Fruit fly (Drosophila melanogaster) whole organism, embryonic: ENCODE results near the gene Usf.
A peak's percentile ranks its signal among the peaks of the same experiment; 100 is the strongest.

ENCODE experiments used
- Atf3 ChIP-seq: fragments of 200-800 bp; sonication (Bioruptor generic); optimal IDR thresholded peaks from 3 replicates; lab custom pipeline; 2016; ENCODE audit warnings: missing biosample characterization, missing genetic modification characterization
- CG10431 ChIP-seq: fragments of 200-800 bp; sonication (Bioruptor generic); optimal IDR thresholded peaks from 3 replicates; lab custom pipeline; 2018; ENCODE audit warnings: missing biosample characterization, mild to moderate bottlenecking, missing genetic modification characterization
- CG10654 ChIP-seq: fragments of 200-800 bp; sonication (Bioruptor generic); optimal IDR thresholded peaks from 2 replicates; lab custom pipeline; 2016; ENCODE audit warnings: missing biosample characterization, missing genetic modification characterization
- CG11093 ChIP-seq: fragments of 200-800 bp; sonication (Bioruptor generic); IDR thresholded peaks from 3 replicates; pipeline ENCODE4 v1.3.6; 2022; ENCODE audit warnings: missing biosample characterization, missing genetic modification characterization
- CG11696 ChIP-seq: fragments of 200-800 bp; sonication (Bioruptor generic); IDR thresholded peaks from 2 replicates; pipeline ENCODE4 v1.3.6; 2022; ENCODE audit warnings: missing biosample characterization, missing genetic modification characterization
- CG13424 ChIP-seq: fragments of 200-800 bp; sonication (Bioruptor generic); optimal IDR thresholded peaks from 2 replicates; lab custom pipeline; 2019; ENCODE audit warnings: missing biosample characterization, mild to moderate bottlenecking, missing genetic modification characterization, moderate library complexity
- CG14014 ChIP-seq: fragments of 200-800 bp; sonication (Bioruptor generic); IDR thresholded peaks from 2 replicates; pipeline ENCODE4 v1.3.6; 2022; ENCODE audit warnings: missing biosample characterization, missing genetic modification characterization
- CG15073 ChIP-seq: fragments of 200-800 bp; sonication (Bioruptor generic); optimal IDR thresholded peaks from 2 replicates; lab custom pipeline; 2016; ENCODE audit warnings: missing biosample characterization, missing genetic modification characterization
- CG1529 ChIP-seq: fragments of 200-800 bp; sonication (Bioruptor generic); optimal IDR thresholded peaks from 3 replicates; lab custom pipeline; 2018; ENCODE audit warnings: missing biosample characterization, missing genetic modification characterization
- CG16863 ChIP-seq: fragments of 200-800 bp; sonication (Bioruptor generic); optimal IDR thresholded peaks from 3 replicates; lab custom pipeline; 2016; ENCODE audit warnings: missing biosample characterization, missing genetic modification characterization
- CG17612 ChIP-seq: fragments of 200-800 bp; sonication (Bioruptor generic); IDR thresholded peaks from 2 replicates; pipeline ENCODE4 v1.3.6; 2022; ENCODE audit warnings: missing biosample characterization, missing genetic modification characterization
- CG1792 ChIP-seq: fragments of 200-800 bp; sonication (Bioruptor generic); optimal IDR thresholded peaks from 2 replicates; lab custom pipeline; 2016; ENCODE audit warnings: missing biosample characterization, missing genetic modification characterization
- CG31224 ChIP-seq: fragments of 200-800 bp; sonication (Bioruptor generic); IDR thresholded peaks from 2 replicates; pipeline ENCODE4 v1.3.6; 2022; ENCODE audit warnings: missing biosample characterization, missing genetic modification characterization
- CG31441 ChIP-seq: fragments of 200-800 bp; sonication (Bioruptor generic); IDR thresholded peaks from 2 replicates; pipeline ENCODE4 v1.3.6; 2022; ENCODE audit warnings: missing biosample characterization, missing genetic modification characterization
- CG32532 ChIP-seq: fragments of 200-800 bp; sonication (Bioruptor generic); IDR thresholded peaks from 2 replicates; pipeline ENCODE4 v1.3.6; 2022; ENCODE audit warnings: missing biosample characterization, missing genetic modification characterization
- CG33557 ChIP-seq: fragments of 200-800 bp; sonication (Bioruptor generic); optimal IDR thresholded peaks from 2 replicates; lab custom pipeline; 2019; ENCODE audit warnings: missing biosample characterization, mild to moderate bottlenecking, missing genetic modification characterization, moderate library complexity
- CG4854 ChIP-seq: fragments of 200-800 bp; sonication (Bioruptor generic); optimal IDR thresholded peaks from 2 replicates; lab custom pipeline; 2016; ENCODE audit warnings: missing biosample characterization, missing genetic modification characterization, inconsistent platforms
- CG6254 ChIP-seq: fragments of 200-800 bp; sonication (Bioruptor generic); optimal IDR thresholded peaks from 3 replicates; lab custom pipeline; 2017; ENCODE audit warnings: mild to moderate bottlenecking, missing biosample characterization, missing genetic modification reagents, missing genetic modification characterization
- CG6683 ChIP-seq: fragments of 200-800 bp; sonication (Bioruptor generic); optimal IDR thresholded peaks from 2 replicates; lab custom pipeline; 2017; ENCODE audit warnings: missing biosample characterization, mild to moderate bottlenecking, missing genetic modification characterization, missing genetic modification reagents
- CG8388 ChIP-seq: fragments of 200-800 bp; sonication (Bioruptor generic); optimal IDR thresholded peaks from 2 replicates; lab custom pipeline; 2019; ENCODE audit warnings: missing biosample characterization, mild to moderate bottlenecking, missing genetic modification characterization, moderate library complexity
- CG8944 ChIP-seq: fragments of 200-800 bp; sonication (Bioruptor generic); optimal IDR thresholded peaks from 3 replicates; lab custom pipeline; 2016; ENCODE audit warnings: missing biosample characterization, missing genetic modification characterization
- D ChIP-seq, 2 experiments: fragments of 200-800 bp in 1 of 2; fragments of >200 bp in 1 of 2; sonication (Bioruptor generic) in 1 of 2; optimal IDR thresholded peaks; 2 replicates in 1 of 2; 3 replicates in 1 of 2; lab custom pipeline; 2017; ENCODE audit warnings: mild to moderate bottlenecking in 1 of 2, missing biosample characterization in 1 of 2, missing genetic modification characterization in 1 of 2, missing genetic modification reagents in 1 of 2
- Dek ChIP-seq: fragments of 200-800 bp; sonication (Bioruptor generic); optimal IDR thresholded peaks from 3 replicates; lab custom pipeline; 2019; ENCODE audit warnings: missing biosample characterization, mild to moderate bottlenecking, missing genetic modification characterization, moderate library complexity
- H2.0 ChIP-seq: fragments of 200-800 bp; sonication (Bioruptor generic); IDR thresholded peaks from 2 replicates; pipeline ENCODE4 v1.3.6; 2022; ENCODE audit warnings: missing biosample characterization, missing genetic modification characterization
- HLH3B ChIP-seq: fragments of 200-800 bp; sonication (Bioruptor generic); IDR thresholded peaks from 2 replicates; pipeline ENCODE4 v1.3.6; 2022; ENCODE audit warnings: missing biosample characterization, missing genetic modification characterization
- Hand ChIP-seq: fragments of 200-800 bp; sonication (Bioruptor generic); optimal IDR thresholded peaks from 2 replicates; lab custom pipeline; 2017; ENCODE audit warnings: mild to moderate bottlenecking, missing biosample characterization, missing genetic modification reagents, missing genetic modification characterization
- Hey ChIP-seq: fragments of 200-800 bp; sonication (Bioruptor generic); optimal IDR thresholded peaks from 3 replicates; lab custom pipeline; 2018; ENCODE audit warnings: missing biosample characterization, mild to moderate bottlenecking, missing genetic modification characterization
- HmgZ ChIP-seq: fragments of 200-800 bp; sonication (Bioruptor generic); optimal IDR thresholded peaks from 2 replicates; lab custom pipeline; 2018; ENCODE audit warnings: missing biosample characterization, mild to moderate bottlenecking, missing genetic modification characterization
- Hmx ChIP-seq: fragments of 200-800 bp; sonication (Bioruptor generic); optimal IDR thresholded peaks from 2 replicates; lab custom pipeline; 2016; ENCODE audit warnings: missing biosample characterization, missing genetic modification characterization
- Lpt ChIP-seq: fragments of >200 bp; optimal IDR thresholded peaks from 2 replicates; lab custom pipeline; 2018; ENCODE audit warnings: missing biosample characterization, missing genetic modification characterization
- NFAT ChIP-seq: fragments of 200-800 bp; sonication (Bioruptor generic); IDR thresholded peaks from 2 replicates; pipeline ENCODE4 v1.3.6; 2022; ENCODE audit warnings: missing biosample characterization, missing genetic modification characterization
- Nf-YA ChIP-seq: fragments of 200-800 bp; sonication (Bioruptor generic); IDR thresholded peaks from 2 replicates; pipeline ENCODE4 v1.3.6; 2022; ENCODE audit warnings: missing biosample characterization, missing genetic modification characterization
- Poxn ChIP-seq: fragments of 200-800 bp; sonication (Bioruptor generic); IDR thresholded peaks from 2 replicates; pipeline ENCODE4 v1.3.6; 2022; ENCODE audit warnings: missing biosample characterization, missing genetic modification characterization
- Six4 ChIP-seq: fragments of 200-800 bp; sonication (Bioruptor generic); optimal IDR thresholded peaks from 2 replicates; lab custom pipeline; 2016; ENCODE audit warnings: missing biosample characterization, missing genetic modification characterization
- br ChIP-seq: fragments of >200 bp; optimal IDR thresholded peaks from 2 replicates; lab custom pipeline; 2017
- cato ChIP-seq: fragments of 200-800 bp; sonication (Bioruptor generic); optimal IDR thresholded peaks from 2 replicates; lab custom pipeline; 2016; ENCODE audit warnings: missing biosample characterization, missing genetic modification characterization, borderline replicate concordance
- croc ChIP-seq: fragments of 200-800 bp; sonication (Bioruptor generic); conservative IDR thresholded peaks from 3 replicates; pipeline ENCODE4 v1.3.6; 2022; ENCODE audit warnings: missing biosample characterization, missing genetic modification characterization
- dysf ChIP-seq: fragments of 200-800 bp; sonication (Bioruptor generic); IDR thresholded peaks from 3 replicates; pipeline ENCODE4 v1.3.6; 2022; ENCODE audit warnings: missing biosample characterization, missing genetic modification characterization
- fd96Cb ChIP-seq: fragments of 200-800 bp; sonication (Bioruptor generic); optimal IDR thresholded peaks from 2 replicates; lab custom pipeline; 2018; ENCODE audit warnings: missing biosample characterization, mild to moderate bottlenecking, missing genetic modification characterization, moderate library complexity
- hbn ChIP-seq: fragments of 200-800 bp; sonication (Bioruptor generic); IDR thresholded peaks from 2 replicates; pipeline ENCODE4 v1.3.6; 2022; ENCODE audit warnings: missing biosample characterization, missing genetic modification characterization; ENCODE audit not compliant: partially characterized antibody
- jumu ChIP-seq: fragments of 200-800 bp; sonication (Bioruptor generic); optimal IDR thresholded peaks from 3 replicates; lab custom pipeline; 2016; ENCODE audit warnings: missing biosample characterization, missing genetic modification characterization
- kni ChIP-seq: fragments of 200-800 bp; sonication (Bioruptor generic); optimal IDR thresholded peaks from 3 replicates; lab custom pipeline; 2017; ENCODE audit warnings: mild to moderate bottlenecking, missing biosample characterization, missing genetic modification reagents, missing genetic modification characterization
- mam ChIP-seq: fragments of 200-800 bp; sonication (Bioruptor generic); optimal IDR thresholded peaks from 3 replicates; lab custom pipeline; 2016; ENCODE audit warnings: missing biosample characterization, missing genetic modification characterization
- mld ChIP-seq: fragments of 200-800 bp; sonication (Bioruptor generic); IDR thresholded peaks from 3 replicates; pipeline ENCODE4 v1.3.6; 2022; ENCODE audit warnings: missing biosample characterization, missing genetic modification characterization; ENCODE audit not compliant: partially characterized antibody
- oc ChIP-seq: fragments of 200-800 bp; sonication (Bioruptor generic); optimal IDR thresholded peaks from 2 replicates; lab custom pipeline; 2018; ENCODE audit warnings: missing biosample characterization, mild to moderate bottlenecking, missing genetic modification characterization, moderate library complexity
- pb ChIP-seq: fragments of 200-800 bp; sonication (Bioruptor generic); optimal IDR thresholded peaks from 3 replicates; lab custom pipeline; 2016; ENCODE audit warnings: missing biosample characterization, missing genetic modification characterization
- pfk ChIP-seq: fragments of 200-800 bp; sonication (Bioruptor generic); optimal IDR thresholded peaks from 2 replicates; lab custom pipeline; 2018; ENCODE audit warnings: missing biosample characterization, mild to moderate bottlenecking, missing genetic modification characterization, moderate library complexity
- run ChIP-seq: fragments of 200-800 bp; sonication (Bioruptor generic); optimal IDR thresholded peaks from 3 replicates; lab custom pipeline; 2018; ENCODE audit warnings: missing biosample characterization, mild to moderate bottlenecking, missing genetic modification characterization
- tin ChIP-seq: fragments of 200-800 bp; sonication (Bioruptor generic); optimal IDR thresholded peaks from 3 replicates; lab custom pipeline; 2016; ENCODE audit warnings: missing biosample characterization, missing genetic modification characterization
- tup ChIP-seq: fragments of 200-800 bp; sonication (Bioruptor generic); optimal IDR thresholded peaks from 2 replicates; lab custom pipeline; 2016; ENCODE audit warnings: missing biosample characterization, mild to moderate bottlenecking, missing genetic modification characterization, moderate library complexity
- zen2 ChIP-seq: fragments of 200-800 bp; sonication (Bioruptor generic); IDR thresholded peaks from 3 replicates; pipeline ENCODE4 v1.3.6; 2022; ENCODE audit warnings: missing biosample characterization, missing genetic modification characterization; ENCODE audit not compliant: partially characterized antibody

Usf gene

dm6 chrX:4529909-4530308, 18.7 kb downstream of the Usf start, which contains the start of gene CG3556 (continued):
- peak; percentile 55; the same call in 2 of the 3 replicates for TF ChIP-seq dysf (GFP tag; lab: Robert Waterston, UW)
- no peak for TF ChIP-seq br (lab: Kevin White, UChicago)
- TF ChIP-seq CG33557 (GFP tag; lab: Kevin White, UChicago) = no peak
- no peak for TF ChIP-seq oc
- TF ChIP-seq CG6254 = no peak
- no peak for TF ChIP-seq CG10431 (GFP tag; lab: Kevin White, UChicago)
- no peak for TF ChIP-seq tup (GFP tag; lab: Kevin White, UChicago)
- TF ChIP-seq hbn (GFP tag; lab: Robert Waterston, UW) = peak; percentile 64
- TF ChIP-seq HLH3B (GFP tag; lab: Robert Waterston, UW) = peak; percentile 37; the same call in 1 of the 2 replicates
- TF ChIP-seq pb (GFP tag; lab: Kevin White, UChicago) = no peak
- peak; percentile 75 for TF ChIP-seq CG32532 (GFP tag; lab: Robert Waterston, UW)
- no peak for TF ChIP-seq Poxn (GFP tag; lab: Robert Waterston, UW)
- no peak for TF ChIP-seq fd96Cb
- TF ChIP-seq kni (GFP tag; lab: Kevin White, UChicago) = no peak
- TF ChIP-seq HmgZ (tag; lab: Kevin White, UChicago) = peak; percentile 33
- peak; percentile 17 for TF ChIP-seq jumu (GFP tag; lab: Kevin White, UChicago)
- peak; percentile 33 for TF ChIP-seq CG16863 (GFP tag; lab: Kevin White, UChicago)
- no peak for TF ChIP-seq CG11093
- 0 out of 3 replicates have a peak, but pooled peaks have one; percentile 32 for TF ChIP-seq mld (GFP tag; lab: Robert Waterston, UW)
- TF ChIP-seq CG14014 (GFP tag; lab: Robert Waterston, UW) = peak; percentile 54; the same call in 1 of the 2 replicates
- TF ChIP-seq Hey = no peak
- peak; percentile 13 for TF ChIP-seq CG8944
- peak; percentile 35 for TF ChIP-seq CG6683 (GFP tag; lab: Kevin White, UChicago)
- TF ChIP-seq Hand = no peak
- peak; percentile 16 for TF ChIP-seq mam (GFP tag; lab: Kevin White, UChicago)
- no peak for TF ChIP-seq Dek (tag; lab: Kevin White, UChicago)
- no peak for TF ChIP-seq CG11696 (GFP tag; lab: Robert Waterston, UW)
- TF ChIP-seq Nf-YA (GFP tag; lab: Robert Waterston, UW) = no peak
- TF ChIP-seq run (tag; lab: Kevin White, UChicago) = no peak
- TF ChIP-seq Six4 (GFP tag; lab: Kevin White, UChicago) = no peak
- TF ChIP-seq pfk (GFP tag; lab: Kevin White, UChicago) = peak; percentile 1
- no peak for TF ChIP-seq H2.0 (GFP tag; lab: Robert Waterston, UW)
- no peak for TF ChIP-seq CG1529
- no peak for TF ChIP-seq Hmx (GFP tag; lab: Kevin White, UChicago)
- peak; percentile 47 for TF ChIP-seq CG13424 (tag; lab: Kevin White, UChicago)
- no peak for TF ChIP-seq CG10654 (GFP tag; lab: Kevin White, UChicago)
- TF ChIP-seq Atf3 = no peak
- TF ChIP-seq tin (GFP tag; lab: Kevin White, UChicago) = peak; percentile 56
- 0 out of 2 replicates have a peak, but pooled peaks have one; percentile 58 for TF ChIP-seq NFAT
- peak; percentile 30 for TF ChIP-seq CG1792
- TF ChIP-seq CG31224 = 0 out of 2 replicates have a peak, but pooled peaks have one; percentile 11
- TF ChIP-seq Lpt (GFP tag; lab: Kevin White, UChicago) = no peak
- TF ChIP-seq CG8388 (GFP tag; lab: Kevin White, UChicago) = no peak
- peak; percentile 62; the same call in 2 of the 3 replicates for TF ChIP-seq zen2 (GFP tag; lab: Robert Waterston, UW)
- TF ChIP-seq cato (GFP tag; lab: Kevin White, UChicago) = peak; percentile 18
- TF ChIP-seq CG17612 (GFP tag; lab: Robert Waterston, UW) = peak; percentile 31; the same call in 1 of the 2 replicates
- no peak for TF ChIP-seq CG31441 (GFP tag; lab: Robert Waterston, UW)
- TF ChIP-seq croc (GFP tag; lab: Robert Waterston, UW) = no peak
- peak; percentile 33 for TF ChIP-seq CG4854 (GFP tag; lab: Kevin White, UChicago)
- TF ChIP-seq D (optimal IDR thresholded peaks at IDR 0.05; lab: Kevin White, UChicago) = no peak
- no peak for TF ChIP-seq D (GFP tag; optimal IDR thresholded peaks at IDR 0.05; lab: Kevin White, UChicago)
- no peak for TF ChIP-seq CG15073 (GFP tag; lab: Kevin White, UChicago)
